Fruit fly (Drosophila melanogaster) whole organism, embryonic: ENCODE measurements around the gene temp.

Source experiments
- Bgb ChIP-seq: fragments of 200-800 bp; sonication (Bioruptor generic); IDR thresholded peaks from 2 replicates; pipeline ENCODE4 v1.3.6; 2022; ENCODE audit warnings: missing biosample characterization, missing genetic modification characterization; ENCODE audit not compliant: partially characterized antibody
- C15 ChIP-seq: fragments of 200-800 bp; sonication (Bioruptor generic); IDR thresholded peaks from 3 replicates; pipeline ENCODE4 v1.3.6; 2022; ENCODE audit warnings: missing biosample characterization, missing genetic modification characterization
- CG10543 ChIP-seq: fragments of 200-800 bp; sonication (Bioruptor generic); optimal IDR thresholded peaks from 3 replicates; lab custom pipeline; 2017; ENCODE audit warnings: missing biosample characterization, mild to moderate bottlenecking, missing genetic modification characterization, moderate library complexity
- CG11504 ChIP-seq: fragments of 200-800 bp; sonication (Bioruptor generic); optimal IDR thresholded peaks from 3 replicates; lab custom pipeline; 2019; ENCODE audit warnings: missing biosample characterization, mild to moderate bottlenecking, missing genetic modification characterization, moderate library complexity
- CG12104 ChIP-seq: fragments of 200-800 bp; sonication (Bioruptor generic); optimal IDR thresholded peaks from 3 replicates; lab custom pipeline; 2016; ENCODE audit warnings: missing biosample characterization, missing genetic modification characterization
- CG13287 ChIP-seq: fragments of 200-800 bp; sonication (Bioruptor generic); IDR thresholded peaks from 2 replicates; pipeline ENCODE4 v1.3.6; 2022; ENCODE audit warnings: missing biosample characterization, missing genetic modification characterization; ENCODE audit not compliant: partially characterized antibody
- CG13296 ChIP-seq: fragments of 200-800 bp; sonication (Bioruptor generic); optimal IDR thresholded peaks from 3 replicates; lab custom pipeline; 2018; ENCODE audit warnings: missing biosample characterization, mild to moderate bottlenecking, missing genetic modification characterization
- CG13894 ChIP-seq: fragments of 200-800 bp; sonication (Bioruptor generic); optimal IDR thresholded peaks from 3 replicates; lab custom pipeline; 2018; ENCODE audit warnings: missing biosample characterization, mild to moderate bottlenecking, missing genetic modification characterization, moderate library complexity
- CG16779 ChIP-seq: fragments of 200-800 bp; sonication (Bioruptor generic); IDR thresholded peaks from 2 replicates; pipeline ENCODE4 v1.3.6; 2022; ENCODE audit warnings: missing biosample characterization, missing genetic modification characterization
- CG17385 ChIP-seq: fragments of 200-800 bp; sonication (Bioruptor generic); optimal IDR thresholded peaks from 3 replicates; lab custom pipeline; 2018; ENCODE audit warnings: missing biosample characterization, mild to moderate bottlenecking, missing genetic modification characterization
- CG18619 ChIP-seq: fragments of 200-800 bp; sonication (Bioruptor generic); optimal IDR thresholded peaks from 3 replicates; lab custom pipeline; 2017; ENCODE audit warnings: missing biosample characterization, mild to moderate bottlenecking, missing genetic modification characterization
- CG2202 ChIP-seq: fragments of 200-800 bp; sonication (Bioruptor generic); optimal IDR thresholded peaks from 2 replicates; lab custom pipeline; 2018; ENCODE audit warnings: missing biosample characterization, mild to moderate bottlenecking, missing genetic modification characterization
- CG31388 ChIP-seq: fragments of 200-800 bp; sonication (Bioruptor generic); optimal IDR thresholded peaks from 2 replicates; lab custom pipeline; 2016; ENCODE audit warnings: missing biosample characterization, missing genetic modification characterization
- CG5180 ChIP-seq: fragments of 200-800 bp; sonication (Bioruptor generic); optimal IDR thresholded peaks from 3 replicates; lab custom pipeline; 2017; ENCODE audit warnings: missing biosample characterization, missing genetic modification characterization, mild to moderate bottlenecking, moderate library complexity, missing genetic modification reagents
- CG6765 ChIP-seq: fragments of 200-800 bp; sonication (Bioruptor generic); optimal IDR thresholded peaks from 3 replicates; lab custom pipeline; 2017; ENCODE audit warnings: missing biosample characterization, mild to moderate bottlenecking, missing genetic modification characterization
- CG8478 ChIP-seq: fragments of >200 bp; optimal IDR thresholded peaks from 2 replicates; lab custom pipeline; 2018
- D ChIP-seq, 2 experiments: fragments of 200-800 bp in 1 of 2; fragments of >200 bp in 1 of 2; sonication (Bioruptor generic) in 1 of 2; optimal IDR thresholded peaks; 2 replicates in 1 of 2; 3 replicates in 1 of 2; lab custom pipeline; 2017; ENCODE audit warnings: mild to moderate bottlenecking in 1 of 2, missing biosample characterization in 1 of 2, missing genetic modification characterization in 1 of 2, missing genetic modification reagents in 1 of 2
- D19B ChIP-seq: fragments of 200-800 bp; sonication (Bioruptor generic); optimal IDR thresholded peaks from 2 replicates; lab custom pipeline; 2017; ENCODE audit warnings: missing biosample characterization, mild to moderate bottlenecking, missing genetic modification characterization
- Dip2 ChIP-seq: fragments of 200-800 bp; sonication (Bioruptor generic); IDR thresholded peaks from 2 replicates; pipeline ENCODE4 v1.3.6; 2022; ENCODE audit warnings: missing biosample characterization, missing genetic modification characterization
- Gsc ChIP-seq: fragments of 200-800 bp; sonication (Bioruptor generic); IDR thresholded peaks from 2 replicates; pipeline ENCODE4 v1.3.6; 2022; ENCODE audit warnings: missing biosample characterization, missing genetic modification characterization
- H15 ChIP-seq: fragments of 200-800 bp; sonication (Bioruptor generic); IDR thresholded peaks from 3 replicates; pipeline ENCODE4 v1.3.6; 2022; ENCODE audit warnings: missing biosample characterization, missing genetic modification characterization
- Hand ChIP-seq: fragments of 200-800 bp; sonication (Bioruptor generic); optimal IDR thresholded peaks from 2 replicates; lab custom pipeline; 2017; ENCODE audit warnings: mild to moderate bottlenecking, missing biosample characterization, missing genetic modification reagents, missing genetic modification characterization
- Hey ChIP-seq: fragments of 200-800 bp; sonication (Bioruptor generic); optimal IDR thresholded peaks from 3 replicates; lab custom pipeline; 2018; ENCODE audit warnings: missing biosample characterization, mild to moderate bottlenecking, missing genetic modification characterization
- Med ChIP-seq: fragments of 200-800 bp; sonication (Bioruptor generic); peaks from one replicate; lab custom pipeline; 2016; ENCODE audit warnings: missing biosample characterization, missing genetic modification characterization, mild to moderate bottlenecking, inconsistent platforms, moderate library complexity
- NC2β ChIP-seq: fragments of 200-800 bp; sonication (Bioruptor generic); optimal IDR thresholded peaks from 2 replicates; lab custom pipeline; 2016; ENCODE audit warnings: missing biosample characterization, missing genetic modification characterization
- Opbp ChIP-seq: fragments of 200-800 bp; sonication (Bioruptor generic); IDR thresholded peaks from 3 replicates; pipeline ENCODE4 v1.3.6; 2022; ENCODE audit warnings: missing biosample characterization, missing genetic modification characterization; ENCODE audit not compliant: partially characterized antibody
- Optix ChIP-seq: fragments of 200-800 bp; sonication (Bioruptor generic); IDR thresholded peaks from 3 replicates; pipeline ENCODE4 v1.3.6; 2022; ENCODE audit warnings: missing biosample characterization, missing genetic modification characterization
- Ptx1 ChIP-seq: fragments of 200-800 bp; sonication (Bioruptor generic); IDR thresholded peaks from 2 replicates; pipeline ENCODE4 v1.3.6; 2022; ENCODE audit warnings: missing biosample characterization, missing genetic modification characterization
- Ssrp ChIP-seq: fragments of 200-800 bp; sonication (Bioruptor generic); optimal IDR thresholded peaks from 2 replicates; lab custom pipeline; 2018; ENCODE audit warnings: missing biosample characterization, mild to moderate bottlenecking, missing genetic modification characterization, moderate library complexity
- TFAM ChIP-seq: fragments of 200-800 bp; sonication (Bioruptor generic); optimal IDR thresholded peaks from 2 replicates; lab custom pipeline; 2017; ENCODE audit warnings: missing biosample characterization, missing genetic modification characterization, inconsistent platforms
- Trl ChIP-seq, 3 experiments: fragments of >200 bp in 2 of 3; fragments of 200-800 bp in 1 of 3; sonication (Bioruptor generic) in 1 of 3; optimal IDR thresholded peaks; 2 replicates in 1 of 3; 3 replicates in 2 of 3; lab custom pipeline; 2016 to 2017; ENCODE audit warnings: missing biosample characterization in 1 of 3, missing genetic modification characterization in 1 of 3
- Vsx1 ChIP-seq: fragments of 200-800 bp; sonication (Bioruptor generic); optimal IDR thresholded peaks from 2 replicates; lab custom pipeline; 2017; ENCODE audit warnings: missing biosample characterization, mild to moderate bottlenecking, missing genetic modification characterization, missing genetic modification reagents
- caup ChIP-seq: fragments of 200-800 bp; sonication (Bioruptor generic); optimal IDR thresholded peaks from 3 replicates; lab custom pipeline; 2017; ENCODE audit warnings: missing biosample characterization, mild to moderate bottlenecking, missing genetic modification characterization, moderate library complexity; ENCODE audit not compliant: severe bottlenecking
- cwo ChIP-seq: fragments of 200-800 bp; sonication (Bioruptor generic); optimal IDR thresholded peaks from 3 replicates; lab custom pipeline; 2017; ENCODE audit warnings: missing biosample characterization, missing genetic modification characterization, mild to moderate bottlenecking, moderate library complexity, missing genetic modification reagents
- dan ChIP-seq: fragments of 200-800 bp; sonication (Bioruptor generic); IDR thresholded peaks from 2 replicates; pipeline ENCODE4 v1.3.6; 2022; ENCODE audit warnings: missing biosample characterization, missing genetic modification characterization
- dati ChIP-seq: fragments of 200-800 bp; sonication (Bioruptor generic); IDR thresholded peaks from 2 replicates; pipeline ENCODE4 v1.3.6; 2022; ENCODE audit warnings: missing biosample characterization, missing genetic modification characterization
- dmrt99B ChIP-seq: fragments of 200-800 bp; sonication (Bioruptor generic); optimal IDR thresholded peaks from 2 replicates; lab custom pipeline; 2018; ENCODE audit warnings: missing biosample characterization, mild to moderate bottlenecking, missing genetic modification characterization, moderate library complexity
- eyg ChIP-seq: fragments of 200-800 bp; sonication (Bioruptor generic); optimal IDR thresholded peaks from 3 replicates; lab custom pipeline; 2016; ENCODE audit warnings: missing biosample characterization, missing genetic modification characterization
- her ChIP-seq: fragments of 200-800 bp; sonication (Bioruptor generic); optimal IDR thresholded peaks from 2 replicates; lab custom pipeline; 2016; ENCODE audit warnings: missing biosample characterization, missing genetic modification characterization
- jing ChIP-seq: fragments of 200-800 bp; sonication (Bioruptor generic); optimal IDR thresholded peaks from 2 replicates; lab custom pipeline; 2018; ENCODE audit warnings: missing biosample characterization, mild to moderate bottlenecking, missing genetic modification characterization
- kni ChIP-seq: fragments of 200-800 bp; sonication (Bioruptor generic); optimal IDR thresholded peaks from 3 replicates; lab custom pipeline; 2017; ENCODE audit warnings: mild to moderate bottlenecking, missing biosample characterization, missing genetic modification reagents, missing genetic modification characterization
- nerfin-2 ChIP-seq: fragments of 200-800 bp; sonication (Bioruptor generic); IDR thresholded peaks from 2 replicates; pipeline ENCODE4 v1.3.6; 2022; ENCODE audit warnings: missing biosample characterization, missing genetic modification characterization; ENCODE audit not compliant: partially characterized antibody
- odd ChIP-seq: fragments of 200-800 bp; sonication (Bioruptor generic); optimal IDR thresholded peaks from 2 replicates; lab custom pipeline; 2017; ENCODE audit warnings: missing biosample characterization, mild to moderate bottlenecking, missing genetic modification characterization
- sna ChIP-seq: fragments of 200-800 bp; sonication (Bioruptor generic); IDR thresholded peaks from 2 replicates; pipeline ENCODE4 v1.3.6; 2022; ENCODE audit warnings: missing biosample characterization, missing genetic modification characterization; ENCODE audit not compliant: partially characterized antibody
- sob ChIP-seq: fragments of 200-800 bp; sonication (Bioruptor generic); IDR thresholded peaks from 2 replicates; pipeline ENCODE4 v1.3.6; 2022; ENCODE audit warnings: missing biosample characterization, missing genetic modification characterization
- z ChIP-seq: fragments of 200-800 bp; sonication (Bioruptor generic); IDR thresholded peaks from 3 replicates; pipeline ENCODE4 v1.3.6; 2022; ENCODE audit warnings: missing biosample characterization, missing genetic modification characterization

The temp gene

DNA sequence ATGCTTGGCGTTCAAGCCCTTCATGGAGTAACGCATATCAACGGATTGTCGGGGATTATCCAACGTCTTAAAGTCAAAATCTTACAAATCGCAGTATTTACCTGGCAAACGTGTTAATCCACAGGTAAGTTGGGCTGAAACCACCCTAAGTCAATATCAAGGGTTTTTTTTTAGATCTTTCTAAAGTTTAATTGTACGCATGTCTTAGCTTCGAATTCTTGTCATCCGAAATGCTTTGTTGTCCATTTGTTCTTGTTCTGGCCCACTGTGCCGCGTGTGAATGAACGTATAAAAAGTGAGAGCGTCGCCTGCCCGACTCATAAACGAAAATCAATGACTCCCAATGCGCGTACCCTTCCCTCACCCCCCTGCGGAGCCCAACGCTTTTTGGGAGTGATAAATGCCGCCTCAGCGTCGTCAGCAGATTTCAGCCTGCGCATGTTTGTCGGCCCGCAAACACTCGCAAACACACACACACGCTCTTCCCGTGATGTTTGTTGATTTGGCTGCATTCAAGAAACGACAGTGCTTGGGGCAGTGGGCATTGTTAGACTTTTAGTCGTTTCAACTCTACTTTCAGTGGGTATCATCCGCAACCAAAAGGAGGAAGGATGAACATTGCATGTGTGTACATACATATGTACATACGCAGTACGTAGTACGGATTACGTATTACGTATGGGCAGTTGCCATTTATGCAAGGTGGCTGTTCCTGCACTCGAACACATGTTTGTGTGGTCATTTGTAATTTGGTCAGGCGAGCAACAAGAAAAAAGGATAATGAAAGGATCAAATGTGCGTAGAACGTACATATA, 34.1 kb upstream of the temp start (continued):
- peak; percentile 89 for TF ChIP-seq CG13296 (GFP tag; lab: Kevin White, UChicago)
- TF ChIP-seq D19B (GFP tag; lab: Kevin White, UChicago): peak; percentile 84
- TF ChIP-seq CG17385 (GFP tag; lab: Kevin White, UChicago): peak; percentile 91
- peak; percentile 81 for TF ChIP-seq TFAM
- TF ChIP-seq CG8478: no peak
- TF ChIP-seq kni: peak; percentile 83
- TF ChIP-seq C15: peak; percentile 54; the same call in 1 of the 3 replicates
- peak; percentile 88 for TF ChIP-seq Ptx1 (GFP tag; lab: Robert Waterston, UW)
- TF ChIP-seq D (optimal IDR thresholded peaks at IDR 0.05; lab: Kevin White, UChicago): no peak
- peak; percentile 94 for TF ChIP-seq D (GFP tag; optimal IDR thresholded peaks at IDR 0.05; lab: Kevin White, UChicago)
- peak; percentile 76 for TF ChIP-seq CG31388 (GFP tag; lab: Kevin White, UChicago)
- TF ChIP-seq CG16779 (GFP tag; lab: Robert Waterston, UW): no peak
- TF ChIP-seq CG12104 (GFP tag; lab: Kevin White, UChicago): peak; percentile 92
- peak; percentile 65 for TF ChIP-seq Hey
- TF ChIP-seq CG6765 (GFP tag; lab: Kevin White, UChicago): peak; percentile 82
- TF ChIP-seq Bgb (GFP tag; lab: Robert Waterston, UW): no peak; the same call in 1 of the 2 replicates
- TF ChIP-seq NC2β (GFP tag; lab: Kevin White, UChicago): peak; percentile 91
- TF ChIP-seq CG13894 (tag; lab: Kevin White, UChicago): peak; percentile 63
- TF ChIP-seq CG10543 (GFP tag; lab: Kevin White, UChicago): peak; percentile 92
- TF ChIP-seq Hand: peak; percentile 92
- peak; percentile 89 for TF ChIP-seq eyg (GFP tag; lab: Kevin White, UChicago)
- TF ChIP-seq z (GFP tag; lab: Robert Waterston, UW): peak; percentile 68; the same call in 1 of the 3 replicates
- TF ChIP-seq caup (GFP tag; lab: Kevin White, UChicago): peak; percentile 92
- peak; percentile 86 for TF ChIP-seq CG2202 (tag; lab: Kevin White, UChicago)
- no peak for TF ChIP-seq Opbp
- peak; percentile 50; the same call in 1 of the 2 replicates for TF ChIP-seq dan
- TF ChIP-seq Dip2 (GFP tag; lab: Robert Waterston, UW): peak; percentile 44; the same call in 1 of the 2 replicates
- peak; percentile 96 for TF ChIP-seq CG18619
- TF ChIP-seq CG5180: peak; percentile 85
- peak; percentile 95 for TF ChIP-seq CG11504 (tag; lab: Kevin White, UChicago)
- peak; percentile 90 for TF ChIP-seq cwo (GFP tag; lab: Kevin White, UChicago)
- peak; percentile 87 for TF ChIP-seq jing (GFP tag; lab: Kevin White, UChicago)
- peak; percentile 69; the same call in 2 of the 3 replicates for TF ChIP-seq H15 (GFP tag; lab: Robert Waterston, UW)
- peak; percentile 93 for TF ChIP-seq her (GFP tag; lab: Kevin White, UChicago)
- TF ChIP-seq odd (GFP tag; lab: Kevin White, UChicago): peak; percentile 94
- TF ChIP-seq Trl (optimal IDR thresholded peaks at IDR 0.05; lab: Kevin White, UChicago): peak in 1 of 2 experiments; percentile 66
- TF ChIP-seq Trl (GFP tag; optimal IDR thresholded peaks at IDR 0.05; lab: Kevin White, UChicago): peak; percentile 93
- TF ChIP-seq dati (GFP tag; lab: Robert Waterston, UW): no peak
- TF ChIP-seq sob: peak; percentile 76
- no peak for TF ChIP-seq sna (GFP tag; lab: Robert Waterston, UW)
- TF ChIP-seq Ssrp: peak; percentile 94
- peak; percentile 78 for TF ChIP-seq Vsx1 (GFP tag; lab: Kevin White, UChicago)
- peak; percentile 96 for TF ChIP-seq dmrt99B (tag; lab: Kevin White, UChicago)
- TF ChIP-seq Med: peak; percentile 98
- no peak; the same call in 1 of the 2 replicates for TF ChIP-seq nerfin-2
- no peak; the same call in 1 of the 2 replicates for TF ChIP-seq Gsc (GFP tag; lab: Robert Waterston, UW)
- peak; percentile 74 for TF ChIP-seq Optix (GFP tag; lab: Robert Waterston, UW)
- no peak for TF ChIP-seq CG13287
